Fruit fly (Drosophila melanogaster) whole organism: ENCODE measurements around the gene CG3164.

Experiments used
- CG8478 ChIP-seq: fragments of >200 bp; optimal IDR thresholded peaks from 2 replicates; lab custom pipeline; 2018; ENCODE audit warnings: inconsistent platforms
- Dll ChIP-seq: fragments of >200 bp; optimal IDR thresholded peaks from 2 replicates; lab custom pipeline; 2017
- EcR ChIP-seq, 2 experiments: fragments of >200 bp; optimal IDR thresholded peaks; 2 replicates each; lab custom pipeline; 2017; ENCODE audit warnings: missing biosample characterization in 2 of 2, missing genetic modification characterization in 2 of 2, missing genetic modification reagents in 2 of 2
- pan ChIP-seq: fragments of >200 bp; optimal IDR thresholded peaks from 2 replicates; lab custom pipeline; 2017
- psq ChIP-seq: fragments of >200 bp; optimal IDR thresholded peaks from 2 replicates; lab custom pipeline; 2017
- usp ChIP-seq: fragments of >200 bp; optimal IDR thresholded peaks from 2 replicates; lab custom pipeline; 2017; ENCODE audit warnings: missing biosample characterization, missing genetic modification characterization, mixed read lengths

dm6 chr2L:131466-132270 lies 1.1 kb upstream of the CG3164 start, which contains the start of gene Gs1:
- no peak for TF ChIP-seq CG8478 (lab: Kevin White, UChicago)
- no peak for TF ChIP-seq EcR (GFP tag; optimal IDR thresholded peaks at IDR 0.05; lab: Kevin White, UChicago)
- no peak for TF ChIP-seq usp
- no peak for TF ChIP-seq pan (lab: Kevin White, UChicago)
- TF ChIP-seq psq, result no peak
- no peak for TF ChIP-seq Dll
